Fruit fly (Drosophila melanogaster) whole organism, prepupa: ENCODE results near the gene CG5541.
A peak's percentile ranks its signal among the peaks of the same experiment; 100 is the strongest.

ENCODE experiments used
- CG10631 ChIP-seq: fragments of 200-800 bp; sonication (Bioruptor generic); optimal IDR thresholded peaks from 2 replicates; lab custom pipeline; 2016; ENCODE audit warnings: missing biosample characterization, missing genetic modification characterization
- CG11294 ChIP-seq: fragments of 200-800 bp; sonication (Bioruptor generic); IDR thresholded peaks from 2 replicates; pipeline ENCODE4 v1.3.6; 2022; ENCODE audit warnings: missing biosample characterization, missing genetic modification characterization
- CG11762 ChIP-seq: fragments of 200-800 bp; sonication (Bioruptor generic); optimal IDR thresholded peaks from 3 replicates; lab custom pipeline; 2016; ENCODE audit warnings: missing biosample characterization, missing genetic modification characterization; ENCODE audit not compliant: insufficient read depth
- CG15336 ChIP-seq: fragments of 200-800 bp; sonication (Bioruptor generic); IDR thresholded peaks from 2 replicates; pipeline ENCODE4 v1.3.6; 2022; ENCODE audit warnings: missing biosample characterization, missing genetic modification characterization
- CG16779 ChIP-seq: fragments of 200-800 bp; sonication (Bioruptor generic); optimal IDR thresholded peaks from 3 replicates; lab custom pipeline; 2017; ENCODE audit warnings: missing biosample characterization, mild to moderate bottlenecking, missing genetic modification characterization
- CG3032 ChIP-seq: fragments of 200-800 bp; optimal IDR thresholded peaks from 2 replicates; lab custom pipeline; 2019; ENCODE audit warnings: missing biosample characterization, mild to moderate bottlenecking, missing genetic modification characterization, moderate library complexity
- CG31627 ChIP-seq: fragments of 200-800 bp; sonication (Bioruptor generic); optimal IDR thresholded peaks from 3 replicates; lab custom pipeline; 2016; ENCODE audit warnings: missing biosample characterization, missing genetic modification characterization
- CG32006 ChIP-seq: fragments of 200-800 bp; sonication (Bioruptor generic); optimal IDR thresholded peaks from 3 replicates; lab custom pipeline; 2017; ENCODE audit warnings: missing biosample characterization, mild to moderate bottlenecking, missing genetic modification characterization
- CG34406 ChIP-seq: fragments of 200-800 bp; sonication (Bioruptor generic); optimal IDR thresholded peaks from 3 replicates; lab custom pipeline; 2016; ENCODE audit warnings: missing biosample characterization, missing genetic modification characterization
- CG3919 ChIP-seq: fragments of 200-800 bp; sonication (Bioruptor generic); optimal IDR thresholded peaks from 3 replicates; lab custom pipeline; 2016; ENCODE audit warnings: missing biosample characterization, missing genetic modification characterization
- CG4318 ChIP-seq: fragments of 200-800 bp; sonication (Bioruptor generic); optimal IDR thresholded peaks from 3 replicates; lab custom pipeline; 2017; ENCODE audit warnings: missing biosample characterization, mild to moderate bottlenecking, missing genetic modification characterization
- CG6808 ChIP-seq: fragments of 200-800 bp; sonication (Bioruptor generic); optimal IDR thresholded peaks from 3 replicates; lab custom pipeline; 2017; ENCODE audit warnings: missing biosample characterization, missing genetic modification characterization, mild to moderate bottlenecking, moderate library complexity, missing genetic modification reagents
- CG6854 ChIP-seq: fragments of 200-800 bp; sonication (Bioruptor generic); optimal IDR thresholded peaks from 2 replicates; lab custom pipeline; 2017; ENCODE audit warnings: missing biosample characterization, mild to moderate bottlenecking, missing genetic modification characterization
- CG8319 ChIP-seq: fragments of 200-800 bp; sonication (Bioruptor generic); optimal IDR thresholded peaks from 3 replicates; lab custom pipeline; 2016; ENCODE audit warnings: missing biosample characterization, missing genetic modification characterization
- CG8632 ChIP-seq: fragments of 200-800 bp; sonication (Bioruptor generic); optimal IDR thresholded peaks from 3 replicates; lab custom pipeline; 2016; ENCODE audit warnings: missing biosample characterization, missing genetic modification characterization
- CG9139 ChIP-seq: fragments of 200-800 bp; sonication (Bioruptor generic); optimal IDR thresholded peaks from 3 replicates; lab custom pipeline; 2017; ENCODE audit warnings: missing biosample characterization, mild to moderate bottlenecking, missing genetic modification characterization
- Eip75B ChIP-seq: fragments of 200-800 bp; sonication (Bioruptor generic); optimal IDR thresholded peaks from 3 replicates; lab custom pipeline; 2016; ENCODE audit warnings: missing biosample characterization, missing genetic modification characterization
- Eip78C ChIP-seq: fragments of 200-800 bp; sonication (Bioruptor generic); peaks from one replicate; lab custom pipeline; 2016; ENCODE audit warnings: missing biosample characterization, missing genetic modification characterization
- Ets21C ChIP-seq: fragments of 200-800 bp; sonication (Bioruptor generic); optimal IDR thresholded peaks from 3 replicates; lab custom pipeline; 2016; ENCODE audit warnings: missing biosample characterization, missing genetic modification characterization
- Gug ChIP-seq: fragments of 200-800 bp; sonication (Bioruptor generic); IDR thresholded peaks from 2 replicates; pipeline ENCODE4 v1.3.6; 2022; ENCODE audit warnings: missing biosample characterization, missing genetic modification characterization
- Hr38 ChIP-seq: sonication (Bioruptor generic); optimal IDR thresholded peaks from 2 replicates; lab custom pipeline; 2016; ENCODE audit warnings: missing biosample characterization, missing genetic modification characterization
- Hr4 ChIP-seq: fragments of 200-800 bp; sonication (Bioruptor generic); optimal IDR thresholded peaks from 3 replicates; lab custom pipeline; 2016; ENCODE audit warnings: missing biosample characterization, missing genetic modification characterization
- Lpt ChIP-seq: fragments of 200-800 bp; sonication (Bioruptor generic); optimal IDR thresholded peaks from 3 replicates; lab custom pipeline; 2016; ENCODE audit warnings: missing biosample characterization, missing genetic modification characterization
- Met ChIP-seq: fragments of 200-800 bp; sonication (Bioruptor generic); optimal IDR thresholded peaks from 3 replicates; lab custom pipeline; 2016; ENCODE audit warnings: missing biosample characterization, missing genetic modification characterization
- Smox ChIP-seq: fragments of 200-800 bp; sonication (Bioruptor generic); optimal IDR thresholded peaks from 3 replicates; lab custom pipeline; 2016; ENCODE audit warnings: missing biosample characterization, missing genetic modification characterization
- Sox102F ChIP-seq: fragments of 200-800 bp; sonication (Bioruptor generic); optimal IDR thresholded peaks from 2 replicates; lab custom pipeline; 2016; ENCODE audit warnings: missing biosample characterization, mild to moderate bottlenecking, missing genetic modification characterization
- Sox14 ChIP-seq: fragments of 200-800 bp; sonication (Bioruptor generic); optimal IDR thresholded peaks from 3 replicates; lab custom pipeline; 2016; ENCODE audit warnings: missing biosample characterization, missing genetic modification characterization
- achi ChIP-seq: fragments of 200-800 bp; sonication (Bioruptor generic); optimal IDR thresholded peaks from 3 replicates; lab custom pipeline; 2016; ENCODE audit warnings: missing biosample characterization, missing genetic modification characterization
- acj6 ChIP-seq: fragments of 200-800 bp; sonication (Bioruptor generic); optimal IDR thresholded peaks from 3 replicates; lab custom pipeline; 2016; ENCODE audit warnings: missing biosample characterization, missing genetic modification characterization
- cyc ChIP-seq: fragments of 200-800 bp; sonication (Bioruptor generic); optimal IDR thresholded peaks from 3 replicates; lab custom pipeline; 2016; ENCODE audit warnings: missing biosample characterization, missing genetic modification characterization
- dac ChIP-seq: fragments of 200-800 bp; sonication (Bioruptor generic); optimal IDR thresholded peaks from 2 replicates; lab custom pipeline; 2017; ENCODE audit warnings: missing biosample characterization, mild to moderate bottlenecking, missing genetic modification characterization
- eg ChIP-seq: fragments of 200-800 bp; sonication (Bioruptor generic); IDR thresholded peaks from 3 replicates; pipeline ENCODE4 v1.3.6; 2022; ENCODE audit warnings: missing biosample characterization, missing genetic modification characterization
- esn ChIP-seq: fragments of 200-800 bp; sonication (Bioruptor generic); optimal IDR thresholded peaks from 2 replicates; lab custom pipeline; 2016; ENCODE audit warnings: missing biosample characterization, mild to moderate bottlenecking, missing genetic modification characterization, moderate library complexity
- fd85E ChIP-seq: fragments of 200-800 bp; sonication (Bioruptor generic); optimal IDR thresholded peaks from 3 replicates; lab custom pipeline; 2016; ENCODE audit warnings: missing biosample characterization, missing genetic modification characterization
- lz ChIP-seq: fragments of 200-800 bp; sonication (Bioruptor generic); optimal IDR thresholded peaks from 3 replicates; lab custom pipeline; 2016; ENCODE audit warnings: missing biosample characterization, missing genetic modification characterization
- net ChIP-seq: fragments of 200-800 bp; sonication (Bioruptor generic); optimal IDR thresholded peaks from 3 replicates; lab custom pipeline; 2016; ENCODE audit warnings: missing biosample characterization, missing genetic modification characterization
- pdm3 ChIP-seq: fragments of 200-800 bp; sonication (Bioruptor generic); optimal IDR thresholded peaks from 3 replicates; lab custom pipeline; 2016; ENCODE audit warnings: missing biosample characterization, missing genetic modification characterization
- salr ChIP-seq, 2 experiments: fragments of 200-800 bp; sonication (Bioruptor generic); optimal IDR thresholded peaks; 3 replicates each; lab custom pipeline; 2016 to 2018; ENCODE audit warnings: missing biosample characterization in 2 of 2, missing genetic modification characterization in 2 of 2, mild to moderate bottlenecking in 1 of 2
- spab ChIP-seq: fragments of 200-800 bp; sonication (Bioruptor generic); optimal IDR thresholded peaks from 2 replicates; lab custom pipeline; 2017; ENCODE audit warnings: missing biosample characterization, mild to moderate bottlenecking, missing genetic modification characterization, missing genetic modification reagents
- ss ChIP-seq, 2 experiments: fragments of 200-800 bp; sonication (Bioruptor generic); optimal IDR thresholded peaks; 2 replicates in 1 of 2; 3 replicates in 1 of 2; lab custom pipeline; 2017 to 2018; ENCODE audit warnings: mild to moderate bottlenecking in 2 of 2, missing biosample characterization in 2 of 2, missing genetic modification characterization in 2 of 2, moderate library complexity in 1 of 2
- svp ChIP-seq: fragments of 200-800 bp; sonication (Bioruptor generic); peaks from one replicate; lab custom pipeline; 2016; ENCODE audit warnings: missing biosample characterization, missing genetic modification characterization
- topi ChIP-seq: fragments of 200-800 bp; sonication (Bioruptor generic); optimal IDR thresholded peaks from 3 replicates; lab custom pipeline; 2016; ENCODE audit warnings: missing biosample characterization, missing genetic modification characterization
- vri ChIP-seq: fragments of 200-800 bp; sonication (Bioruptor generic); optimal IDR thresholded peaks from 3 replicates; lab custom pipeline; 2016; ENCODE audit warnings: missing biosample characterization, mild to moderate bottlenecking, missing genetic modification characterization

CG5541 gene

DNA sequence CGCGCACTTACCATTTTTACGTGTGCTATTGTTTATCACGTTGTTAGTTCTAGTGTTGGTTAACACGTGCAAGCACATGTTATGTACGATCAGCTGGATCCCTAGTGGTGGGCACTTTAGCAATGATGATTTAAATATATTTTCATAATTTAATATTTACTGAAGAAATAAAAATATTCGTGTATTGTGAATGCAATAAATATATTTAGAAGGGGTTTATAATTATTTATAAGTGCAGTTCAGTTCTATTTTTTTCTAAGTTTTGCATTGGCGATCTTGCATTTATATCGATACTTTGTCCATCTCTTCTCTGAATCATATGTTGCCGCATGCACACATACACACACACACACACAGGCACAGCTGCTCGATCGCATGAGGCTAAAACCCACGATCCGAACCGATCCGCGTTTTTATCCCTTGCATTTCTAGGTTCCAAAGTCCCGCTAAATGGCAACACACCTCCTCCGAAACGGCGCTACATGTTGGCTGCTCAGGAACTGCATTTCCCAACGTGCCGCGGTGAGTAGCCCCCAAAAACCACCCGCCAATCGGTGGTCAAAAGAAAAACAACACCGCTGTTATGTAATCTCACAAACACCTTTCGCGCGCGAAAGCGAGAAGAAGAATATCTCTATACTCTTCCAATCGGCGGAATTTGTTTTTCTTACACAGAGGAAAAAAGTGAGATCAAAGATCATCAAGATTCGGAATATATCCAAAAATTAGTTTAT lies 42.0 kb downstream of the CG5541 start, which contains the start of the genes CG15027 and Dbct (continued):
- TF ChIP-seq CG31627 = peak; percentile 45
- TF ChIP-seq cyc (GFP tag; lab: Kevin White, UChicago) = peak; percentile 51
- no peak for TF ChIP-seq spab (GFP tag; lab: Kevin White, UChicago)
- peak; percentile 67 for TF ChIP-seq Smox (GFP tag; lab: Kevin White, UChicago)
- no peak for TF ChIP-seq CG9139 (GFP tag; lab: Kevin White, UChicago)
- TF ChIP-seq CG6854 (GFP tag; lab: Kevin White, UChicago) = peak; percentile 3
- peak; percentile 69 for TF ChIP-seq CG3032 (tag; lab: Kevin White, UChicago)
- TF ChIP-seq esn = peak; percentile 70
- TF ChIP-seq Hr38 (GFP tag; lab: Kevin White, UChicago) = no peak
- no peak for TF ChIP-seq fd85E (GFP tag; lab: Kevin White, UChicago)
- TF ChIP-seq CG10631 (GFP tag; lab: Kevin White, UChicago) = peak; percentile 74
- no peak for TF ChIP-seq CG11762 (GFP tag; lab: Kevin White, UChicago)
- TF ChIP-seq net (GFP tag; lab: Kevin White, UChicago) = peak; percentile 20
- TF ChIP-seq vri (GFP tag; lab: Kevin White, UChicago) = peak; percentile 99
- peak; percentile 35 for TF ChIP-seq Sox14 (GFP tag; lab: Kevin White, UChicago)
- peak; percentile 83 for TF ChIP-seq svp (GFP tag; lab: Kevin White, UChicago)
- peak; percentile 64 for TF ChIP-seq topi (GFP tag; lab: Kevin White, UChicago)
- TF ChIP-seq CG3919 (GFP tag; lab: Kevin White, UChicago) = peak; percentile 53
- TF ChIP-seq salr (GFP tag; optimal IDR thresholded peaks at IDR 0.05; lab: Kevin White, UChicago) = peak; percentile 4 to 14
- TF ChIP-seq dac (GFP tag; lab: Kevin White, UChicago) = no peak
- TF ChIP-seq Gug (GFP tag; lab: Robert Waterston, UW) = peak; percentile 23; the same call in 1 of the 2 replicates

DNA sequence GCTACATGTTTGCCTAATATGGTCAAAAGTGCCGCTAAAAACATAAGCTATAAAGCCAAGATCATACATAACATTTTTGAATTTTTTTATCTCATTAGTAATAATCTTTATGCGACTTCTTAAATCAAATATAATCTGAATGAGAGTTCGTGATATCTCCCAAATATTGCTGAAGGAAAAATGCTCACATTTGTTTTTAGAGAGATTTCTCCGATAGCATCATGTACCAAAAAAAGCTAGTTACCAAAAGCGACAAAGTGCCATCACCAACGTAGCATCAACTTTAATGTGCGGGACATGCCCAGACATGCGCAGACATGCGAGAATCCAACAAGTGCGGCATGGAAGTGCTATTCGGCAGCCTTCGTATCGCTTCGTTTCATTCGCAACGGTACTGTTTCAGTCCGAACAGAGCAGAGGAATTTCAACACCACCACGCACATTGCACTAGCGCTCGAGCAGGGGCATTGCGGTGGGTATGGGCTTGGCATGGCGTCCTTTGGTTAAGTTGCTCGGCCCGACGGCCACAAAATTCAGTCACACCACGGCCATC lies 45.3 kb downstream of the CG5541 start, which contains the start of gene Rab3-GEF:
TSS of gene Rab3-GEF (plus strand) at position 537 of the 553 bp plus-strand sequence.
- TF ChIP-seq salr (GFP tag; optimal IDR thresholded peaks at IDR 0.05; lab: Kevin White, UChicago) (no peak), Eip78C (GFP tag; lab: Kevin White, UChicago) (peak; percentile 9)
- TF ChIP-seq, all 60 proteins: peak for 1

- TF ChIP-seq vri (GFP tag; lab: Kevin White, UChicago) (no peak), salr (GFP tag; optimal IDR thresholded peaks at IDR 0.05; lab: Kevin White, UChicago) (no peak), Lpt (GFP tag; lab: Kevin White, UChicago) (no peak), CG32006 (GFP tag; lab: Kevin White, UChicago) (peak; percentile 21), CG11294 (GFP tag; lab: Robert Waterston, UW) (no peak), CG16779 (tag; lab: Kevin White, UChicago) (no peak), net (GFP tag; lab: Kevin White, UChicago) (no peak), Eip75B (GFP tag; lab: Kevin White, UChicago) (peak; percentile 8), CG11762 (GFP tag; lab: Kevin White, UChicago) (no peak), dac (GFP tag; lab: Kevin White, UChicago) (no peak), fd85E (GFP tag; lab: Kevin White, UChicago) (no peak), eg (no peak), acj6 (GFP tag; lab: Kevin White, UChicago) (peak; percentile 6), CG34406 (GFP tag; lab: Kevin White, UChicago) (no peak), svp (GFP tag; lab: Kevin White, UChicago) (peak; percentile 68), esn (no peak), lz (GFP tag; lab: Kevin White, UChicago) (peak; percentile 4), CG6854 (GFP tag; lab: Kevin White, UChicago) (no peak), Ets21C (GFP tag; lab: Kevin White, UChicago) (no peak), achi (GFP tag; lab: Kevin White, UChicago) (no peak), CG8632 (GFP tag; lab: Kevin White, UChicago) (no peak), Hr4 (no peak), CG3032 (tag; lab: Kevin White, UChicago) (no peak), Sox102F (no peak), CG15336 (GFP tag; lab: Robert Waterston, UW) (no peak), Sox14 (GFP tag; lab: Kevin White, UChicago) (no peak), Met (peak; percentile 3), pdm3 (no peak), Gug (GFP tag; lab: Robert Waterston, UW) (no peak), CG4318 (GFP tag; lab: Kevin White, UChicago) (no peak), Eip78C (GFP tag; lab: Kevin White, UChicago) (peak; percentile 34), CG9139 (GFP tag; lab: Kevin White, UChicago) (no peak), CG3919 (GFP tag; lab: Kevin White, UChicago) (no peak), ss (GFP tag; optimal IDR thresholded peaks at IDR 0.05; lab: Kevin White, UChicago) (no peak), CG8319 (no peak), CG6808 (GFP tag; lab: Kevin White, UChicago) (no peak)
Observed at dm6 chrX:15090371-15090770, 46.4 kb downstream of the CG5541 start.
